Worm (Caenorhabditis elegans) whole organism, young adult: ENCODE results near the gene ZK177.12.

Experiments
- Y56A3A.18 ChIP-seq: fragments of 200-800 bp; sonication (Bioruptor generic); IDR thresholded peaks from 2 replicates; pipeline ENCODE4 v1.3.6; 2022; ENCODE audit warnings: missing genetic modification reagents, missing genetic modification characterization, missing compliant biosample characterization
- atf-7 ChIP-seq: sonication (generic microtip); optimal IDR thresholded peaks from 2 replicates; lab custom pipeline; 2017; ENCODE audit warnings: mild to moderate bottlenecking, missing genetic modification characterization, missing compliant biosample characterization
- chd-7 ChIP-seq: sonication (generic microtip); optimal IDR thresholded peaks from 2 replicates; lab custom pipeline; 2016; ENCODE audit warnings: mild to moderate bottlenecking, missing genetic modification characterization, moderate library complexity, missing compliant biosample characterization
- hlh-26 ChIP-seq: fragments of 200-800 bp; sonication (Bioruptor generic); conservative IDR thresholded peaks from 2 replicates; pipeline ENCODE4 v1.3.6; 2022; ENCODE audit warnings: missing genetic modification reagents, missing genetic modification characterization, missing compliant biosample characterization
- xnd-1 ChIP-seq: sonication (generic microtip); optimal IDR thresholded peaks from 2 replicates; lab custom pipeline; 2016; ENCODE audit warnings: missing genotype, missing genetic modification reagents, missing genetic modification characterization, missing compliant biosample characterization

Gene ZK177.12

DNA sequence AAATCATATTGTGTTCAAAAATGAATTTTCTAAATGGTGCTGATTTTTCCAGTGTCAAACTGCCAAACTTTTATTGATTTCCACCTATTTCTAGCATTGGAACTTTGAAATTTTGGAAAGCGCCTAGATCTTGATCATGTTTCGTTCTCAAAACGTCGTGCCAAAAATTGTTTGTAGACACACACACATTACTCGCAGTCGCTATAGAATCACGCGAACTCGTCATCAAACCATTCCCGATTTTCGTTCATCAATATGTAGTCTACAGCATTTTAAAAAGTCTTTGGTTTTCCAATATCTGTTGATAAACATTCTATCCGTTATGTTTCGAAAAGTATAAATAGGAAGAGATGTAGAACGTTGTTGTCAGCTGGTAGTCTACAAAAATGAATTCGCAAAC lies 48.8 kb downstream of the ZK177.12 start, which contains the start of the genes C17C3.1 and C17C3.15:
Gene C17C3.1, plus strand, starts transcription at position 301 of the 400 bp plus-strand sequence.
Gene C17C3.15, plus strand, starts transcription at position 383 of the 400 bp plus-strand sequence.
- no peak for TF ChIP-seq atf-7 (tag; lab: Kevin White, UChicago)
- TF ChIP-seq xnd-1 (tag; lab: Kevin White, UChicago) = no peak
- TF ChIP-seq Y56A3A.18 (GFP tag; lab: Robert Waterston, UW) = no peak
- TF ChIP-seq chd-7 (tag; lab: Kevin White, UChicago) = no peak
- TF ChIP-seq hlh-26 = no peak
- TF ChIP-seq, all 124 proteins: peak for 0
